Worm (Caenorhabditis elegans) whole organism, L4 larva: ENCODE results near the gene D1046.4.

Experiments used
- F44E2.7 ChIP-seq: fragments of 200-800 bp; sonication (Bioruptor generic); IDR thresholded peaks from 2 replicates; pipeline ENCODE4 v2.1.2; 2022; ENCODE audit warnings: missing genetic modification characterization, missing compliant biosample characterization
- ama-1 ChIP-seq: fragments of 150-350 bp; optimal IDR thresholded peaks from 2 replicates; lab custom pipeline; 2014; ENCODE audit warnings: inconsistent platforms, mixed read lengths
- ceh-28 ChIP-seq: fragments of 150-350 bp; optimal IDR thresholded peaks from 2 replicates; lab custom pipeline; 2014; ENCODE audit warnings: missing biosample characterization, missing genetic modification reagents, missing genetic modification characterization
- ces-1 ChIP-seq: fragments of 150-350 bp; sonication (generic microtip); optimal IDR thresholded peaks from 4 replicates; lab custom pipeline; 2014; ENCODE audit warnings: missing biosample characterization, missing genetic modification reagents, missing genetic modification characterization
- dmd-9 ChIP-seq: fragments of 200-800 bp; sonication (Bioruptor generic); IDR thresholded peaks from 2 replicates; pipeline ENCODE4 v1.3.6; 2022; ENCODE audit warnings: missing genetic modification reagents, missing genetic modification characterization, missing compliant biosample characterization
- lin-13 ChIP-seq: fragments of 150-350 bp; optimal IDR thresholded peaks from 2 replicates; lab custom pipeline; 2014; ENCODE audit warnings: missing biosample characterization, missing genetic modification reagents, missing genetic modification characterization
- nhr-11 ChIP-seq: fragments of 150-350 bp; optimal IDR thresholded peaks from 2 replicates; lab custom pipeline; 2014; ENCODE audit warnings: missing biosample characterization, missing genetic modification characterization
- nhr-111 ChIP-seq: fragments of 200-800 bp; sonication (Bioruptor generic); optimal IDR thresholded peaks from 2 replicates; lab custom pipeline; 2018; ENCODE audit warnings: mild to moderate bottlenecking, missing genetic modification characterization, missing compliant biosample characterization
- nhr-6 ChIP-seq: fragments of 150-350 bp; optimal IDR thresholded peaks from 2 replicates; lab custom pipeline; 2014; ENCODE audit warnings: missing biosample characterization, missing genetic modification characterization
- unc-130 ChIP-seq: sonication (generic microtip); optimal IDR thresholded peaks from 2 replicates; lab custom pipeline; 2016; ENCODE audit warnings: missing genetic modification reagents, missing genetic modification characterization, missing compliant biosample characterization
- unc-39 ChIP-seq: sonication (generic microtip); optimal IDR thresholded peaks from 2 replicates; lab custom pipeline; 2017; ENCODE audit warnings: missing biosample characterization, missing genetic modification characterization

DNA sequence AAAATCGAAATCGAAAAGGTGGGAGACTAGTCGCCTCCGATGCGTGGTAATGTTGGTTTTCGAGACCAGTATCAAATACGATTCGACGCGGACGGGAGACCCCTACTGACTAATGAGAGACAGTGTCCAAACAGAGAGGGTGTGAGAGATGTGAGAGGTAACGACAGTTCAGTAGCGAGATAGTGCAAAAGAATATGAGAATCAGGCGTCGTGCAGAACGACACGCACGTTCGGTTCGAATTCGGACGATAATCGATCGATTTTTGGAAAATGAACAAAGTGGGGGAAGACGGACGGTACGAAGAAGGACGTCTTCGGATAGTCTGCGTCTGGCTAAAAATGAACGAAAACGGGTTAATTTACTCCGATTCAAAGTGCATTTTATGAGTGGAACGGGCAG lies 11.7 kb upstream of the D1046.4 start, which contains the start of gene D1046.16:
- TF ChIP-seq ama-1 (lab: Kevin White, UChicago) (no peak), lin-13 (GFP tag; lab: Kevin White, UChicago) (no peak), ces-1 (no peak), nhr-11 (tag; lab: Kevin White, UChicago) (no peak), ceh-28 (tag; lab: Kevin White, UChicago) (peak; percentile 50), unc-39 (tag; lab: Kevin White, UChicago) (no peak), nhr-6 (tag; lab: Kevin White, UChicago) (no peak), nhr-111 (GFP tag; lab: Kevin White, UChicago) (no peak), unc-130 (GFP tag; lab: Kevin White, UChicago) (no peak), F44E2.7 (GFP tag; lab: Robert Waterston, UW) (no peak), dmd-9 (GFP tag; lab: Robert Waterston, UW) (no peak)
